Fruit fly (Drosophila melanogaster) whole organism, embryonic: ENCODE measurements around the gene CG5181.

Experiments used
- ATbp ChIP-seq: fragments of 200-800 bp; sonication (Bioruptor generic); optimal IDR thresholded peaks from 2 replicates; lab custom pipeline; 2017; ENCODE audit warnings: missing biosample characterization, mild to moderate bottlenecking, missing genetic modification characterization, missing genetic modification reagents
- CG10274 ChIP-seq: fragments of 200-800 bp; sonication (Bioruptor generic); optimal IDR thresholded peaks from 3 replicates; lab custom pipeline; 2017; ENCODE audit warnings: missing biosample characterization, mild to moderate bottlenecking, missing genetic modification characterization
- CG11504 ChIP-seq: fragments of 200-800 bp; sonication (Bioruptor generic); optimal IDR thresholded peaks from 3 replicates; lab custom pipeline; 2019; ENCODE audit warnings: missing biosample characterization, mild to moderate bottlenecking, missing genetic modification characterization, moderate library complexity
- CG12942 ChIP-seq: fragments of 200-800 bp; sonication (Bioruptor generic); optimal IDR thresholded peaks from 3 replicates; lab custom pipeline; 2016; ENCODE audit warnings: missing biosample characterization, missing genetic modification characterization
- CG16863 ChIP-seq: fragments of 200-800 bp; sonication (Bioruptor generic); optimal IDR thresholded peaks from 3 replicates; lab custom pipeline; 2016; ENCODE audit warnings: missing biosample characterization, missing genetic modification characterization
- CG18476 ChIP-seq: fragments of 200-800 bp; sonication (Bioruptor generic); optimal IDR thresholded peaks from 2 replicates; lab custom pipeline; 2016; ENCODE audit warnings: missing biosample characterization, mild to moderate bottlenecking, missing genetic modification characterization
- CG3407 ChIP-seq: fragments of 200-800 bp; sonication (Bioruptor generic); optimal IDR thresholded peaks from 2 replicates; lab custom pipeline; 2018; ENCODE audit warnings: missing biosample characterization, mild to moderate bottlenecking, missing genetic modification characterization
- CG3726 ChIP-seq: fragments of 200-800 bp; sonication (Bioruptor generic); IDR thresholded peaks from 3 replicates; pipeline ENCODE4, ENCODE4 v1.3.6; 2022; ENCODE audit warnings: missing biosample characterization, missing genetic modification characterization
- CG4820 ChIP-seq: fragments of 200-800 bp; sonication (Bioruptor generic); optimal IDR thresholded peaks from 3 replicates; lab custom pipeline; 2016; ENCODE audit warnings: missing biosample characterization, missing genetic modification characterization
- CG5953 ChIP-seq: fragments of 200-800 bp; sonication (Bioruptor generic); IDR thresholded peaks from 2 replicates; pipeline ENCODE4 v1.3.6; 2022; ENCODE audit warnings: missing biosample characterization, missing genetic modification characterization
- CG7839 ChIP-seq: fragments of 200-800 bp; sonication (Bioruptor generic); optimal IDR thresholded peaks from 3 replicates; lab custom pipeline; 2018; ENCODE audit warnings: missing biosample characterization, mild to moderate bottlenecking, missing genetic modification characterization, moderate library complexity
- CG8290 ChIP-seq, 3 experiments: fragments of 200-800 bp; sonication (Bioruptor generic); optimal IDR thresholded peaks; 2 replicates each; lab custom pipeline; 2016 to 2019; ENCODE audit warnings: missing biosample characterization in 3 of 3, missing genetic modification characterization in 3 of 3, mild to moderate bottlenecking in 2 of 3, moderate library complexity in 1 of 3
- CG8924 ChIP-seq: fragments of 200-800 bp; optimal IDR thresholded peaks from 3 replicates; lab custom pipeline; 2019; ENCODE audit warnings: missing biosample characterization, mild to moderate bottlenecking, missing genetic modification characterization, moderate library complexity
- CG9817 ChIP-seq: fragments of 200-800 bp; sonication (Bioruptor generic); optimal IDR thresholded peaks from 2 replicates; lab custom pipeline; 2018; ENCODE audit warnings: missing biosample characterization, mild to moderate bottlenecking, missing genetic modification characterization, moderate library complexity
- D19A ChIP-seq: fragments of 200-800 bp; optimal IDR thresholded peaks from 3 replicates; lab custom pipeline; 2019; ENCODE audit warnings: missing biosample characterization, mild to moderate bottlenecking, missing genetic modification characterization, moderate library complexity
- Dek ChIP-seq: fragments of 200-800 bp; sonication (Bioruptor generic); optimal IDR thresholded peaks from 3 replicates; lab custom pipeline; 2019; ENCODE audit warnings: missing biosample characterization, mild to moderate bottlenecking, missing genetic modification characterization, moderate library complexity
- Dip3 ChIP-seq: fragments of 200-800 bp; sonication (Bioruptor generic); optimal IDR thresholded peaks from 3 replicates; lab custom pipeline; 2016; ENCODE audit warnings: missing biosample characterization, missing genetic modification characterization
- GATAe ChIP-seq: fragments of 200-800 bp; sonication (Bioruptor generic); conservative IDR thresholded peaks from 2 replicates; pipeline ENCODE4 v1.3.6; 2022; ENCODE audit warnings: missing biosample characterization, missing genetic modification characterization
- HmgD ChIP-seq: fragments of 200-800 bp; sonication (Bioruptor generic); optimal IDR thresholded peaks from 3 replicates; lab custom pipeline; 2016; ENCODE audit warnings: missing biosample characterization, missing genetic modification characterization
- HmgZ ChIP-seq: fragments of 200-800 bp; sonication (Bioruptor generic); optimal IDR thresholded peaks from 2 replicates; lab custom pipeline; 2018; ENCODE audit warnings: missing biosample characterization, mild to moderate bottlenecking, missing genetic modification characterization
- Jarid2 ChIP-seq: fragments of 200-800 bp; sonication (Bioruptor generic); optimal IDR thresholded peaks from 3 replicates; lab custom pipeline; 2017; ENCODE audit warnings: mild to moderate bottlenecking, missing biosample characterization, missing genetic modification reagents, missing genetic modification characterization
- Lim3 ChIP-seq: fragments of 200-800 bp; sonication (Bioruptor generic); IDR thresholded peaks from 2 replicates; pipeline ENCODE4 v1.3.6; 2022; ENCODE audit warnings: missing biosample characterization, missing genetic modification characterization
- Neu2 ChIP-seq: fragments of 200-800 bp; sonication (Bioruptor generic); optimal IDR thresholded peaks from 3 replicates; lab custom pipeline; 2016; ENCODE audit warnings: missing biosample characterization, missing genetic modification characterization, borderline replicate concordance
- Oli ChIP-seq: fragments of 200-800 bp; sonication (Bioruptor generic); optimal IDR thresholded peaks from 2 replicates; lab custom pipeline; 2018; ENCODE audit warnings: missing biosample characterization, mild to moderate bottlenecking, missing genetic modification characterization, moderate library complexity
- Poxn ChIP-seq: fragments of 200-800 bp; sonication (Bioruptor generic); IDR thresholded peaks from 2 replicates; pipeline ENCODE4 v1.3.6; 2022; ENCODE audit warnings: missing biosample characterization, missing genetic modification characterization
- Sry-δ ChIP-seq: fragments of 200-800 bp; sonication (Bioruptor generic); optimal IDR thresholded peaks from 2 replicates; lab custom pipeline; 2016; ENCODE audit warnings: missing biosample characterization, missing genetic modification characterization
- TFAM ChIP-seq: fragments of 200-800 bp; sonication (Bioruptor generic); optimal IDR thresholded peaks from 2 replicates; lab custom pipeline; 2017; ENCODE audit warnings: missing biosample characterization, missing genetic modification characterization, inconsistent platforms
- Trl ChIP-seq, 3 experiments: fragments of >200 bp in 2 of 3; fragments of 200-800 bp in 1 of 3; sonication (Bioruptor generic) in 1 of 3; optimal IDR thresholded peaks; 2 replicates in 1 of 3; 3 replicates in 2 of 3; lab custom pipeline; 2016 to 2017; ENCODE audit warnings: missing biosample characterization in 1 of 3, missing genetic modification characterization in 1 of 3
- bowl ChIP-seq: fragments of 200-800 bp; sonication (Bioruptor generic); IDR thresholded peaks from 2 replicates; pipeline ENCODE4 v1.3.6; 2022; ENCODE audit warnings: missing biosample characterization, missing genetic modification characterization
- dan ChIP-seq: fragments of 200-800 bp; sonication (Bioruptor generic); IDR thresholded peaks from 2 replicates; pipeline ENCODE4 v1.3.6; 2022; ENCODE audit warnings: missing biosample characterization, missing genetic modification characterization
- exex ChIP-seq: fragments of 200-800 bp; sonication (Bioruptor generic); optimal IDR thresholded peaks from 4 replicates; lab custom pipeline; 2018; ENCODE audit warnings: missing biosample characterization, mild to moderate bottlenecking, missing genetic modification characterization, moderate library complexity
- fd102C ChIP-seq: fragments of 200-800 bp; sonication (Bioruptor generic); optimal IDR thresholded peaks from 2 replicates; lab custom pipeline; 2018; ENCODE audit warnings: missing biosample characterization, mild to moderate bottlenecking, missing genetic modification characterization, moderate library complexity
- gro ChIP-seq: fragments of 200-800 bp; sonication (Bioruptor generic); optimal IDR thresholded peaks from 2 replicates; lab custom pipeline; 2016; ENCODE audit warnings: missing biosample characterization, missing genetic modification characterization
- hbn ChIP-seq: fragments of 200-800 bp; sonication (Bioruptor generic); IDR thresholded peaks from 2 replicates; pipeline ENCODE4 v1.3.6; 2022; ENCODE audit warnings: missing biosample characterization, missing genetic modification characterization; ENCODE audit not compliant: partially characterized antibody
- her ChIP-seq: fragments of 200-800 bp; sonication (Bioruptor generic); optimal IDR thresholded peaks from 2 replicates; lab custom pipeline; 2016; ENCODE audit warnings: missing biosample characterization, missing genetic modification characterization
- hth ChIP-seq: fragments of >200 bp; optimal IDR thresholded peaks from 2 replicates; lab custom pipeline; 2017; ENCODE audit warnings: inconsistent platforms
- jing ChIP-seq: fragments of 200-800 bp; sonication (Bioruptor generic); optimal IDR thresholded peaks from 2 replicates; lab custom pipeline; 2018; ENCODE audit warnings: missing biosample characterization, mild to moderate bottlenecking, missing genetic modification characterization
- lilli ChIP-seq: fragments of 200-800 bp; sonication (Bioruptor generic); optimal IDR thresholded peaks from 3 replicates; lab custom pipeline; 2016; ENCODE audit warnings: missing biosample characterization, missing genetic modification characterization
- onecut ChIP-seq: fragments of 200-800 bp; sonication (Bioruptor generic); IDR thresholded peaks from 2 replicates; pipeline ENCODE4 v1.3.6; 2022; ENCODE audit warnings: missing biosample characterization, missing genetic modification characterization
- phol ChIP-seq: fragments of 200-800 bp; sonication (Bioruptor generic); optimal IDR thresholded peaks from 3 replicates; lab custom pipeline; 2018; ENCODE audit warnings: missing biosample characterization, mild to moderate bottlenecking, missing genetic modification characterization, moderate library complexity
- psq ChIP-seq: fragments of 200-800 bp; sonication (Bioruptor generic); optimal IDR thresholded peaks from 2 replicates; lab custom pipeline; 2017; ENCODE audit warnings: missing biosample characterization, missing genetic modification characterization
- salm ChIP-seq: fragments of 200-800 bp; sonication (Bioruptor generic); optimal IDR thresholded peaks from 2 replicates; lab custom pipeline; 2018; ENCODE audit warnings: missing biosample characterization, mild to moderate bottlenecking, missing genetic modification characterization
- seq ChIP-seq: fragments of 200-800 bp; sonication (Bioruptor generic); IDR thresholded peaks from 2 replicates; pipeline ENCODE4 v1.3.6; 2022; ENCODE audit warnings: missing biosample characterization, missing genetic modification characterization
- sim ChIP-seq: fragments of 200-800 bp; sonication (Bioruptor generic); IDR thresholded peaks from 2 replicates; pipeline ENCODE4 v1.3.6; 2022; ENCODE audit warnings: missing biosample characterization, missing genetic modification characterization
- slbo ChIP-seq: fragments of 200-800 bp; sonication (Bioruptor generic); IDR thresholded peaks from 2 replicates; pipeline ENCODE4 v1.3.6; 2022; ENCODE audit warnings: missing biosample characterization, missing genetic modification characterization
- ttk ChIP-seq: fragments of 200-800 bp; sonication (Bioruptor generic); IDR thresholded peaks from 2 replicates; pipeline ENCODE4 v2.1.2; 2022; ENCODE audit warnings: missing biosample characterization, missing genetic modification characterization
- zen ChIP-seq: fragments of 200-800 bp; sonication (Bioruptor generic); optimal IDR thresholded peaks from 3 replicates; lab custom pipeline; 2018; ENCODE audit warnings: missing biosample characterization, mild to moderate bottlenecking, missing genetic modification characterization, moderate library complexity
- zfh1 ChIP-seq: fragments of 200-800 bp; sonication (Bioruptor generic); IDR thresholded peaks from 3 replicates; pipeline ENCODE4 v1.3.6; 2022; ENCODE audit warnings: missing biosample characterization, missing genetic modification characterization

The CG5181 gene

dm6 chr2L:7420305-7421287 lies 11.0 kb upstream of the CG5181 start (continued):
- TF ChIP-seq CG10274 (GFP tag; lab: Kevin White, UChicago) (peak; percentile 4), salm (tag; lab: Kevin White, UChicago) (no peak), Sry-δ (GFP tag; lab: Kevin White, UChicago) (peak; percentile 18), zfh1 (peak; percentile 60; the same call in 2 of the 3 replicates), fd102C (GFP tag; lab: Kevin White, UChicago) (no peak), psq (GFP tag; lab: Kevin White, UChicago) (no peak), seq (GFP tag; lab: Robert Waterston, UW) (no peak), ttk (GFP tag; lab: Robert Waterston, UW) (peak; percentile 53; the same call in 1 of the 2 replicates), onecut (GFP tag; lab: Robert Waterston, UW) (peak; percentile 38), hbn (GFP tag; lab: Robert Waterston, UW) (no peak), Neu2 (GFP tag; lab: Kevin White, UChicago) (no peak), jing (GFP tag; lab: Kevin White, UChicago) (no peak), CG8290 (GFP tag; optimal IDR thresholded peaks at IDR 0.05; lab: Kevin White, UChicago) (no peak), CG8290 (tag; optimal IDR thresholded peaks at IDR 0.05; lab: Kevin White, UChicago) (peak in 1 of 2 experiments; percentile 62), dan (GFP tag; lab: Robert Waterston, UW) (no peak), Trl (optimal IDR thresholded peaks at IDR 0.05; lab: Kevin White, UChicago) (peak; percentile 13 to 38), Trl (GFP tag; optimal IDR thresholded peaks at IDR 0.05; lab: Kevin White, UChicago) (no peak), Oli (tag; lab: Kevin White, UChicago) (peak; percentile 50), exex (peak; percentile 1), CG4820 (no peak), Lim3 (GFP tag; lab: Robert Waterston, UW) (no peak), CG3407 (no peak), hth (no peak), Poxn (GFP tag; lab: Robert Waterston, UW) (peak; percentile 29; the same call in 1 of the 2 replicates), D19A (tag; lab: Kevin White, UChicago) (peak; percentile 22), CG18476 (GFP tag; lab: Kevin White, UChicago) (no peak), CG5953 (GFP tag; lab: Robert Waterston, UW) (peak; percentile 57; the same call in 1 of the 2 replicates), her (peak; percentile 72), Jarid2 (no peak), phol (tag; lab: Kevin White, UChicago) (no peak), gro (peak; percentile 67), HmgZ (tag; lab: Kevin White, UChicago) (peak; percentile 69), HmgD (GFP tag; lab: Kevin White, UChicago) (no peak), CG3726 (no peak), GATAe (GFP tag; lab: Robert Waterston, UW) (no peak), ATbp (peak; percentile 57), Dip3 (peak; percentile 48), sim (GFP tag; lab: Robert Waterston, UW) (no peak), CG9817 (tag; lab: Kevin White, UChicago) (peak; percentile 50), bowl (no peak), Dek (tag; lab: Kevin White, UChicago) (peak; percentile 68), CG7839 (tag; lab: Kevin White, UChicago) (peak; percentile 73), slbo (GFP tag; lab: Robert Waterston, UW) (peak; percentile 92), TFAM (GFP tag; lab: Kevin White, UChicago) (no peak), CG16863 (GFP tag; lab: Kevin White, UChicago) (peak; percentile 28), CG11504 (tag; lab: Kevin White, UChicago) (peak; percentile 60), lilli (peak; percentile 90), CG12942 (GFP tag; lab: Kevin White, UChicago) (peak; percentile 19), zen (no peak), CG8924 (peak; percentile 52)
